Worm (Caenorhabditis elegans): Measurements from ENCODE around the gene srw-139.

- no peak for TF ChIP-seq R02D3.7 (tag; optimal IDR thresholded peaks at IDR 0.05)
- no peak for TF ChIP-seq sem-4 (tag; optimal IDR thresholded peaks at IDR 0.05)
- TF ChIP-seq nhr-23 (tag; optimal IDR thresholded peaks at IDR 0.05): no peak
- no peak for TF ChIP-seq elt-1 (tag; optimal IDR thresholded peaks at IDR 0.05)
- no peak for TF ChIP-seq aly-2 (tag; optimal IDR thresholded peaks at IDR 0.05)
- no peak for TF ChIP-seq ama-1 (optimal IDR thresholded peaks at IDR 0.05)
- TF ChIP-seq mdl-1 (tag; optimal IDR thresholded peaks at IDR 0.05): no peak
- no peak for TF ChIP-seq lin-11 (tag; optimal IDR thresholded peaks at IDR 0.05)
- no peak for TF ChIP-seq zag-1 (tag; optimal IDR thresholded peaks at IDR 0.05)
- no peak for TF ChIP-seq nhr-11 (tag; optimal IDR thresholded peaks at IDR 0.05)
These were observed 10.9 kb upstream of the srw-139 start, which contains the start of gene srw-120 for ce11 chrV:2996105-2996504.
